Fruit fly (Drosophila melanogaster): ENCODE results near the gene CG44405.

DNA sequence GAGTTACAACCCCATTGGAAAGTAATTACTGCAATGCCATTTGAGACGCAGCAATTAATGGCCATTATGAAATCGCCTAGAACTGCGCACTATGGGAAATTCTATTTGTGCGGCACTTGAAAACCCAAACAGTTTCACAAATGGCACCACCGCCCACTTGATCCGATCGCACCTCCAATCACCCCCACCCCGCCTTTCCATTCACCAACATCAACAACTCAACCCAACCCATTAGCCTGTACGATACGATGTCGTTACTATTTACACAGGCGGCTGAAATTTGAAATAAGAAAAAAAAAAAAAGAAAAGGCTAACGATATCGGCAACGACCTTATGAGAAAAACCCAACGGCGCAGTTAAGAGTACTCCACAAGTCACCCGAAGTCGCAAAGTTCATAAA is 25.0 kb downstream of the CG44405 start:
- TF ChIP-seq pan (optimal IDR thresholded peaks at IDR 0.05): no peak
- no peak for TF ChIP-seq usp (GFP tag; optimal IDR thresholded peaks at IDR 0.05)
- TF ChIP-seq psq (optimal IDR thresholded peaks at IDR 0.05): no peak
- no peak for TF ChIP-seq EcR (GFP tag; optimal IDR thresholded peaks at IDR 0.05)
- no peak for TF ChIP-seq CG8478 (optimal IDR thresholded peaks at IDR 0.05)
